Fruit fly (Drosophila melanogaster) whole organism, embryonic: Measurements from ENCODE around the gene CG11367.

Experiments used
- ATbp ChIP-seq: fragments of 200-800 bp; sonication (Bioruptor generic); optimal IDR thresholded peaks from 2 replicates; lab custom pipeline; 2017; ENCODE audit warnings: missing biosample characterization, mild to moderate bottlenecking, missing genetic modification characterization, missing genetic modification reagents
- Adf1 ChIP-seq: fragments of 200-800 bp; sonication (Bioruptor generic); IDR thresholded peaks from 2 replicates; pipeline ENCODE4 v1.3.6; 2022; ENCODE audit warnings: missing biosample characterization, missing genetic modification characterization
- BEAF-32 ChIP-seq: fragments of 200-800 bp; sonication (Bioruptor generic); optimal IDR thresholded peaks from 3 replicates; lab custom pipeline; 2017; ENCODE audit warnings: missing biosample characterization, missing genetic modification characterization, mild to moderate bottlenecking, moderate library complexity, missing genetic modification reagents
- CG10209 ChIP-seq: fragments of 200-800 bp; sonication (Bioruptor generic); optimal IDR thresholded peaks from 3 replicates; lab custom pipeline; 2017; ENCODE audit warnings: missing biosample characterization, mild to moderate bottlenecking, missing genetic modification characterization, missing genetic modification reagents
- CG12299 ChIP-seq: fragments of 200-800 bp; sonication (Bioruptor generic); optimal IDR thresholded peaks from 2 replicates; lab custom pipeline; 2018; ENCODE audit warnings: missing biosample characterization, mild to moderate bottlenecking, missing genetic modification characterization
- CG15479 ChIP-seq: fragments of 200-800 bp; sonication (Bioruptor generic); optimal IDR thresholded peaks from 3 replicates; lab custom pipeline; 2019; ENCODE audit warnings: missing biosample characterization, mild to moderate bottlenecking, missing genetic modification characterization, moderate library complexity
- CG17328 ChIP-seq: fragments of 200-800 bp; sonication (Bioruptor generic); IDR thresholded peaks from 2 replicates; pipeline ENCODE4 v1.3.6; 2022; ENCODE audit warnings: missing biosample characterization, missing genetic modification characterization
- CG17829 ChIP-seq: fragments of 200-800 bp; optimal IDR thresholded peaks from 2 replicates; lab custom pipeline; 2019; ENCODE audit warnings: missing biosample characterization, mild to moderate bottlenecking, missing genetic modification characterization, moderate library complexity
- CG18011 ChIP-seq: fragments of 200-800 bp; sonication (Bioruptor generic); optimal IDR thresholded peaks from 2 replicates; lab custom pipeline; 2017; ENCODE audit warnings: missing biosample characterization, missing genetic modification characterization, mild to moderate bottlenecking, moderate library complexity, missing genotype
- CG30020 ChIP-seq: fragments of 200-800 bp; optimal IDR thresholded peaks from 2 replicates; lab custom pipeline; 2019; ENCODE audit warnings: missing biosample characterization, mild to moderate bottlenecking, missing genetic modification characterization, moderate library complexity
- CG30431 ChIP-seq: fragments of 200-800 bp; sonication (Bioruptor generic); optimal IDR thresholded peaks from 2 replicates; lab custom pipeline; 2017; ENCODE audit warnings: missing biosample characterization, missing genetic modification characterization
- CG31365 ChIP-seq: fragments of 200-800 bp; sonication (Bioruptor generic); optimal IDR thresholded peaks from 2 replicates; lab custom pipeline; 2018; ENCODE audit warnings: missing biosample characterization, mild to moderate bottlenecking, missing genetic modification characterization
- CG34376 ChIP-seq: fragments of 200-800 bp; sonication (Bioruptor generic); optimal IDR thresholded peaks from 2 replicates; lab custom pipeline; 2018; ENCODE audit warnings: missing biosample characterization, mild to moderate bottlenecking, missing genetic modification characterization
- CG4404 ChIP-seq: fragments of 200-800 bp; sonication (Bioruptor generic); IDR thresholded peaks from 2 replicates; pipeline ENCODE4 v1.3.6; 2022; ENCODE audit warnings: missing biosample characterization, missing genetic modification characterization
- CG7271 ChIP-seq: fragments of 200-800 bp; sonication (Bioruptor generic); optimal IDR thresholded peaks from 2 replicates; lab custom pipeline; 2018; ENCODE audit warnings: missing biosample characterization, mild to moderate bottlenecking, missing genetic modification characterization, moderate library complexity
- CG7839 ChIP-seq: fragments of 200-800 bp; sonication (Bioruptor generic); optimal IDR thresholded peaks from 3 replicates; lab custom pipeline; 2018; ENCODE audit warnings: missing biosample characterization, mild to moderate bottlenecking, missing genetic modification characterization, moderate library complexity
- CG9817 ChIP-seq: fragments of 200-800 bp; sonication (Bioruptor generic); optimal IDR thresholded peaks from 2 replicates; lab custom pipeline; 2018; ENCODE audit warnings: missing biosample characterization, mild to moderate bottlenecking, missing genetic modification characterization, moderate library complexity
- CG9932 ChIP-seq: fragments of 200-800 bp; sonication (Bioruptor generic); IDR thresholded peaks from 2 replicates; pipeline ENCODE4 v1.3.6; 2022; ENCODE audit warnings: missing biosample characterization, missing genetic modification characterization
- CkIIα-i1 ChIP-seq: fragments of 200-800 bp; sonication (Bioruptor generic); IDR thresholded peaks from 2 replicates; pipeline ENCODE4 v1.3.6; 2022; ENCODE audit warnings: missing biosample characterization, missing genetic modification characterization
- D19A ChIP-seq: fragments of 200-800 bp; optimal IDR thresholded peaks from 3 replicates; lab custom pipeline; 2019; ENCODE audit warnings: missing biosample characterization, mild to moderate bottlenecking, missing genetic modification characterization, moderate library complexity
- D19B ChIP-seq: fragments of 200-800 bp; sonication (Bioruptor generic); optimal IDR thresholded peaks from 2 replicates; lab custom pipeline; 2017; ENCODE audit warnings: missing biosample characterization, mild to moderate bottlenecking, missing genetic modification characterization
- Dref ChIP-seq: fragments of 200-800 bp; sonication (Bioruptor generic); IDR thresholded peaks from 2 replicates; pipeline ENCODE4 v1.3.6; 2022; ENCODE audit warnings: missing biosample characterization, missing genetic modification characterization
- GATAe ChIP-seq: fragments of 200-800 bp; sonication (Bioruptor generic); conservative IDR thresholded peaks from 2 replicates; pipeline ENCODE4 v1.3.6; 2022; ENCODE audit warnings: missing biosample characterization, missing genetic modification characterization
- Lpt ChIP-seq: fragments of >200 bp; optimal IDR thresholded peaks from 2 replicates; lab custom pipeline; 2018; ENCODE audit warnings: missing biosample characterization, missing genetic modification characterization
- MBD-R2 ChIP-seq: fragments of 200-800 bp; sonication (Bioruptor generic); IDR thresholded peaks from 2 replicates; pipeline ENCODE4 v1.3.6; 2022; ENCODE audit warnings: missing biosample characterization, missing genetic modification characterization
- Meics ChIP-seq: fragments of 200-800 bp; sonication (Bioruptor generic); optimal IDR thresholded peaks from 2 replicates; lab custom pipeline; 2017; ENCODE audit warnings: missing biosample characterization, mild to moderate bottlenecking, missing genetic modification characterization
- NC2β ChIP-seq: fragments of 200-800 bp; sonication (Bioruptor generic); optimal IDR thresholded peaks from 2 replicates; lab custom pipeline; 2016; ENCODE audit warnings: missing biosample characterization, missing genetic modification characterization
- Pdp1 ChIP-seq, 2 experiments: fragments of 200-800 bp; sonication (Bioruptor generic); optimal IDR thresholded peaks; 3 replicates each; lab custom pipeline; 2016; ENCODE audit warnings: missing biosample characterization in 2 of 2, missing genetic modification characterization in 2 of 2, mild to moderate bottlenecking in 1 of 2, moderate library complexity in 1 of 2
- Xrp1 ChIP-seq: fragments of 200-800 bp; sonication (Bioruptor generic); IDR thresholded peaks from 2 replicates; pipeline ENCODE4 v1.3.6; 2022; ENCODE audit warnings: missing biosample characterization, missing genetic modification characterization
- bbx ChIP-seq: fragments of 200-800 bp; sonication (Bioruptor generic); IDR thresholded peaks from 2 replicates; pipeline ENCODE4 v1.3.6; 2022; ENCODE audit warnings: missing biosample characterization, missing genetic modification characterization; ENCODE audit not compliant: partially characterized antibody
- chn ChIP-seq: fragments of 200-800 bp; sonication (Bioruptor generic); optimal IDR thresholded peaks from 2 replicates; lab custom pipeline; 2016; ENCODE audit warnings: missing biosample characterization, missing genetic modification characterization
- crc ChIP-seq: fragments of 200-800 bp; sonication (Bioruptor generic); optimal IDR thresholded peaks from 2 replicates; lab custom pipeline; 2016; ENCODE audit warnings: missing biosample characterization, missing genetic modification characterization
- crol ChIP-seq: fragments of 200-800 bp; sonication (Bioruptor generic); IDR thresholded peaks from 2 replicates; pipeline ENCODE4 v1.3.6; 2022; ENCODE audit warnings: missing biosample characterization, missing genetic modification characterization
- dmrt99B ChIP-seq: fragments of 200-800 bp; sonication (Bioruptor generic); optimal IDR thresholded peaks from 2 replicates; lab custom pipeline; 2018; ENCODE audit warnings: missing biosample characterization, mild to moderate bottlenecking, missing genetic modification characterization, moderate library complexity
- dpn ChIP-seq, 2 experiments: fragments of 200-800 bp; sonication (Bioruptor generic); optimal IDR thresholded peaks; 3 replicates each; lab custom pipeline; 2016; ENCODE audit warnings: missing biosample characterization in 2 of 2, missing genetic modification characterization in 2 of 2
- dysf ChIP-seq: fragments of 200-800 bp; sonication (Bioruptor generic); IDR thresholded peaks from 3 replicates; pipeline ENCODE4 v1.3.6; 2022; ENCODE audit warnings: missing biosample characterization, missing genetic modification characterization
- gcm ChIP-seq: fragments of 200-800 bp; sonication (Bioruptor generic); optimal IDR thresholded peaks from 2 replicates; lab custom pipeline; 2019; ENCODE audit warnings: missing biosample characterization, mild to moderate bottlenecking, missing genetic modification characterization, moderate library complexity
- lola ChIP-seq, 3 experiments: fragments of >200 bp in 2 of 3; fragments of 200-800 bp in 1 of 3; sonication (Bioruptor generic) in 1 of 3; optimal IDR thresholded peaks; 2 replicates each; lab custom pipeline; 2017 to 2019; ENCODE audit warnings: missing biosample characterization in 3 of 3, missing genetic modification characterization in 3 of 3, mild to moderate bottlenecking in 1 of 3, moderate library complexity in 1 of 3
- mirr ChIP-seq: fragments of 200-800 bp; sonication (Bioruptor generic); optimal IDR thresholded peaks from 3 replicates; lab custom pipeline; 2018; ENCODE audit warnings: missing biosample characterization, mild to moderate bottlenecking, missing genetic modification characterization
- nau ChIP-seq: fragments of 200-800 bp; sonication (Bioruptor generic); optimal IDR thresholded peaks from 3 replicates; lab custom pipeline; 2017; ENCODE audit warnings: missing biosample characterization, mild to moderate bottlenecking, missing genetic modification characterization, missing genetic modification reagents
- peb ChIP-seq: fragments of 200-800 bp; sonication (Bioruptor generic); IDR thresholded peaks from 2 replicates; pipeline ENCODE4 v1.3.6; 2022; ENCODE audit warnings: missing biosample characterization, missing genetic modification characterization
- pita ChIP-seq: fragments of 200-800 bp; sonication (Bioruptor generic); optimal IDR thresholded peaks from 2 replicates; lab custom pipeline; 2017; ENCODE audit warnings: missing biosample characterization, mild to moderate bottlenecking, missing genetic modification characterization
- prd ChIP-seq, 3 experiments: fragments of >200 bp in 2 of 3; fragments of 200-800 bp in 1 of 3; sonication (Bioruptor generic) in 1 of 3; optimal IDR thresholded peaks in 2 of 3; IDR thresholded peaks in 1 of 3; 2 replicates in 2 of 3; 3 replicates in 1 of 3; pipeline versions ENCODE4 v1.3.6 to Lab custom; 2017 to 2022; ENCODE audit warnings: missing biosample characterization in 1 of 3, missing genetic modification characterization in 1 of 3
- sc ChIP-seq, 3 experiments: fragments of >200 bp in 2 of 3; fragments of 200-800 bp in 1 of 3; sonication (Bioruptor generic) in 1 of 3; optimal IDR thresholded peaks; 2 replicates in 2 of 3; 3 replicates in 1 of 3; lab custom pipeline; 2017; ENCODE audit warnings: mild to moderate bottlenecking in 1 of 3, missing biosample characterization in 1 of 3, missing genetic modification characterization in 1 of 3, missing genetic modification reagents in 1 of 3
- unpg ChIP-seq: fragments of 200-800 bp; sonication (Bioruptor generic); optimal IDR thresholded peaks from 3 replicates; lab custom pipeline; 2018; ENCODE audit warnings: missing biosample characterization, mild to moderate bottlenecking, missing genetic modification characterization, moderate library complexity
- wdn ChIP-seq: fragments of 200-800 bp; sonication (Bioruptor generic); IDR thresholded peaks from 2 replicates; pipeline ENCODE4 v1.3.6; 2022; ENCODE audit warnings: missing biosample characterization, missing genetic modification characterization
- zen2 ChIP-seq: fragments of 200-800 bp; sonication (Bioruptor generic); IDR thresholded peaks from 3 replicates; pipeline ENCODE4 v1.3.6; 2022; ENCODE audit warnings: missing biosample characterization, missing genetic modification characterization; ENCODE audit not compliant: partially characterized antibody

Gene CG11367

DNA sequence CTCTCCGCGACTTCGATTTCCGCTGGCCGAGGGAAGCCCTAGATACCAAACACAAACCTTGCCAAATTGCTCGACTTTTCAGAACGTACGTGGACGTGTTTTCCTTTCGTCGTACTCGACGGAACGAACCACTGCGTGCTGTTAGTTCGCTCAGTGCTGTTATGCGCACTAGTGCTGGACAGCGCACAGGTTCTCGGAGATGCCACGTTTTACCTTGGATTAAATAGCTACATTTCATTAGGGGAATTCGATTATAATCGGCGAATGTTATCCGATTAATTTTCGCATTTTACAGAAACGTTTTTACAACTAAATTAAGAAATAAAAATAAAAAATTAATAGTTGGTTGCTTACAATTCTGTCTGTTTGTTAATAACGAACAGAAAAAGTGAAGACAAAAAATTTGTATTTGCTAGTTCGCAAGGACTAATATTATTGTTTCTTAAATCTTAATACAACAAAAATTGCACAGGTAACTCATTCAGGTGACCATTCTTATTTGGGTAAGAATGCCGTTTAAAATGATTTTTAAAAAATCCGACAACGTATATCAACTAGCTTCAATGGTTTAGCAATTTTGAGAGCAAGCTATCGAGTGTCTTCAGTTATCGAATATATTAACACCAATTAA is 10.7 kb upstream of the CG11367 start, which contains the start of the genes ArfGAP3 and CG32452 (continued):
- TF ChIP-seq D19A (tag; lab: Kevin White, UChicago) (peak; percentile 66), CG7271 (tag; lab: Kevin White, UChicago) (no peak), lola (GFP tag; optimal IDR thresholded peaks at IDR 0.05; lab: Kevin White, UChicago) (peak in 1 of 3 experiments; percentile 75), gcm (GFP tag; lab: Kevin White, UChicago) (peak; percentile 54), CG17328 (GFP tag; lab: Robert Waterston, UW) (peak; percentile 72), D19B (GFP tag; lab: Kevin White, UChicago) (peak; percentile 45), wdn (GFP tag; lab: Robert Waterston, UW) (0 out of 2 replicates have a peak, but pooled peaks have one; percentile 36), CkIIα-i1 (GFP tag; lab: Robert Waterston, UW) (no peak), CG31365 (tag; lab: Kevin White, UChicago) (no peak), bbx (GFP tag; lab: Robert Waterston, UW) (peak; percentile 26; the same call in 1 of the 2 replicates), MBD-R2 (peak; percentile 22), GATAe (GFP tag; lab: Robert Waterston, UW) (no peak), CG17829 (tag; lab: Kevin White, UChicago) (peak; percentile 82), CG12299 (tag; lab: Kevin White, UChicago) (peak; percentile 38), Adf1 (GFP tag; lab: Robert Waterston, UW) (peak; percentile 31; the same call in 1 of the 2 replicates), pita (GFP tag; lab: Kevin White, UChicago) (no peak), CG30431 (peak; percentile 47), dmrt99B (tag; lab: Kevin White, UChicago) (peak; percentile 69), dysf (GFP tag; lab: Robert Waterston, UW) (peak; percentile 70; the same call in 2 of the 3 replicates), CG7839 (tag; lab: Kevin White, UChicago) (peak; percentile 72), CG4404 (GFP tag; lab: Robert Waterston, UW) (peak; percentile 69; the same call in 1 of the 2 replicates), unpg (GFP tag; lab: Kevin White, UChicago) (peak; percentile 68), CG34376 (GFP tag; lab: Kevin White, UChicago) (peak; percentile 55), NC2β (GFP tag; lab: Kevin White, UChicago) (peak; percentile 34), peb (GFP tag; lab: Robert Waterston, UW) (no peak), sc (optimal IDR thresholded peaks at IDR 0.05; lab: Kevin White, UChicago) (no peak), sc (GFP tag; optimal IDR thresholded peaks at IDR 0.05; lab: Kevin White, UChicago) (peak; percentile 34), Meics (GFP tag; lab: Kevin White, UChicago) (peak; percentile 73), dpn (GFP tag; optimal IDR thresholded peaks at IDR 0.05; lab: Kevin White, UChicago) (peak; percentile 68 to 82), Dref (GFP tag; lab: Robert Waterston, UW) (peak; percentile 67), nau (peak; percentile 4), crc (GFP tag; lab: Kevin White, UChicago) (peak; percentile 26), Lpt (GFP tag; lab: Kevin White, UChicago) (no peak), mirr (peak; percentile 51), CG10209 (GFP tag; lab: Kevin White, UChicago) (peak; percentile 70), CG15479 (GFP tag; lab: Kevin White, UChicago) (no peak), zen2 (GFP tag; lab: Robert Waterston, UW) (peak; percentile 27; the same call in 2 of the 3 replicates), CG9817 (peak; percentile 75), crol (GFP tag; lab: Robert Waterston, UW) (no peak), prd (optimal IDR thresholded peaks at IDR 0.05; lab: Kevin White, UChicago) (no peak), prd (GFP tag; IDR thresholded peaks at IDR 0.05; lab: Robert Waterston, UW) (peak; percentile 84), Xrp1 (peak; percentile 79), chn (peak; percentile 65), ATbp (peak; percentile 29), Pdp1 (GFP tag; optimal IDR thresholded peaks at IDR 0.05; lab: Kevin White, UChicago) (peak; percentile 51 to 67), BEAF-32 (GFP tag; lab: Kevin White, UChicago) (peak; percentile 75), CG18011 (GFP tag; lab: Kevin White, UChicago) (peak; percentile 95), CG30020 (tag; lab: Kevin White, UChicago) (peak; percentile 81), CG9932 (GFP tag; lab: Robert Waterston, UW) (peak; percentile 90)
